Fruit fly (Drosophila melanogaster) whole organism, embryonic: ENCODE data around the gene htl.

Source experiments
- Atf3 ChIP-seq: fragments of 200-800 bp; sonication (Bioruptor generic); optimal IDR thresholded peaks from 3 replicates; lab custom pipeline; 2016; ENCODE audit warnings: missing biosample characterization, missing genetic modification characterization
- Bdp1 ChIP-seq: fragments of 200-800 bp; sonication (Bioruptor generic); optimal IDR thresholded peaks from 3 replicates; lab custom pipeline; 2016; ENCODE audit warnings: missing biosample characterization, missing genetic modification characterization
- CG10147 ChIP-seq: fragments of 200-800 bp; sonication (Bioruptor generic); optimal IDR thresholded peaks from 2 replicates; lab custom pipeline; 2019; ENCODE audit warnings: missing biosample characterization, mild to moderate bottlenecking, missing genetic modification characterization, moderate library complexity
- CG10959 ChIP-seq: fragments of 200-800 bp; sonication (Bioruptor generic); IDR thresholded peaks from 2 replicates; pipeline ENCODE4 v1.3.6; 2022; ENCODE audit warnings: missing biosample characterization, missing genetic modification characterization
- CG12299 ChIP-seq: fragments of 200-800 bp; sonication (Bioruptor generic); optimal IDR thresholded peaks from 2 replicates; lab custom pipeline; 2018; ENCODE audit warnings: missing biosample characterization, mild to moderate bottlenecking, missing genetic modification characterization
- CG12391 ChIP-seq: fragments of 200-800 bp; sonication (Bioruptor generic); optimal IDR thresholded peaks from 3 replicates; lab custom pipeline; 2018; ENCODE audit warnings: missing biosample characterization, mild to moderate bottlenecking, missing genetic modification characterization, moderate library complexity
- CG13287 ChIP-seq: fragments of 200-800 bp; sonication (Bioruptor generic); IDR thresholded peaks from 2 replicates; pipeline ENCODE4 v1.3.6; 2022; ENCODE audit warnings: missing biosample characterization, missing genetic modification characterization; ENCODE audit not compliant: partially characterized antibody
- CG15073 ChIP-seq: fragments of 200-800 bp; sonication (Bioruptor generic); optimal IDR thresholded peaks from 2 replicates; lab custom pipeline; 2016; ENCODE audit warnings: missing biosample characterization, missing genetic modification characterization
- CG15696 ChIP-seq: fragments of 200-800 bp; sonication (Bioruptor generic); optimal IDR thresholded peaks from 2 replicates; lab custom pipeline; 2019; ENCODE audit warnings: missing biosample characterization, mild to moderate bottlenecking, missing genetic modification characterization, moderate library complexity
- CG1603 ChIP-seq: fragments of 200-800 bp; sonication (Bioruptor generic); optimal IDR thresholded peaks from 2 replicates; lab custom pipeline; 2019; ENCODE audit warnings: missing biosample characterization, mild to moderate bottlenecking, missing genetic modification characterization, moderate library complexity
- CG17612 ChIP-seq: fragments of 200-800 bp; sonication (Bioruptor generic); IDR thresholded peaks from 2 replicates; pipeline ENCODE4 v1.3.6; 2022; ENCODE audit warnings: missing biosample characterization, missing genetic modification characterization
- CG2678 ChIP-seq: fragments of 200-800 bp; sonication (Bioruptor generic); optimal IDR thresholded peaks from 3 replicates; lab custom pipeline; 2019; ENCODE audit warnings: missing biosample characterization, mild to moderate bottlenecking, missing genetic modification characterization, moderate library complexity
- CG2875 ChIP-seq: fragments of 200-800 bp; sonication (Bioruptor generic); optimal IDR thresholded peaks from 2 replicates; lab custom pipeline; 2017; ENCODE audit warnings: missing biosample characterization, mild to moderate bottlenecking, missing genetic modification characterization, missing genetic modification reagents
- CG30431 ChIP-seq: fragments of 200-800 bp; sonication (Bioruptor generic); optimal IDR thresholded peaks from 2 replicates; lab custom pipeline; 2017; ENCODE audit warnings: missing biosample characterization, missing genetic modification characterization
- CG3163 ChIP-seq: fragments of 200-800 bp; sonication (Bioruptor generic); optimal IDR thresholded peaks from 3 replicates; lab custom pipeline; 2016; ENCODE audit warnings: missing biosample characterization, missing genetic modification characterization
- CG3281 ChIP-seq: fragments of 200-800 bp; sonication (Bioruptor generic); optimal IDR thresholded peaks from 3 replicates; lab custom pipeline; 2017; ENCODE audit warnings: missing biosample characterization, mild to moderate bottlenecking, missing genetic modification characterization
- CG5245 ChIP-seq: fragments of 200-800 bp; sonication (Bioruptor generic); optimal IDR thresholded peaks from 3 replicates; lab custom pipeline; 2016; ENCODE audit warnings: missing biosample characterization, missing genetic modification characterization
- CG6765 ChIP-seq: fragments of 200-800 bp; sonication (Bioruptor generic); optimal IDR thresholded peaks from 3 replicates; lab custom pipeline; 2017; ENCODE audit warnings: missing biosample characterization, mild to moderate bottlenecking, missing genetic modification characterization
- CG6854 ChIP-seq: fragments of 200-800 bp; sonication (Bioruptor generic); optimal IDR thresholded peaks from 3 replicates; lab custom pipeline; 2017; ENCODE audit warnings: missing biosample characterization, mild to moderate bottlenecking, missing genetic modification characterization
- CG7786 ChIP-seq: fragments of 200-800 bp; sonication (Bioruptor generic); optimal IDR thresholded peaks from 2 replicates; lab custom pipeline; 2016; ENCODE audit warnings: missing biosample characterization, missing genetic modification characterization
- CG9437 ChIP-seq: fragments of 200-800 bp; sonication (Bioruptor generic); optimal IDR thresholded peaks from 2 replicates; lab custom pipeline; 2018; ENCODE audit warnings: missing biosample characterization, mild to moderate bottlenecking, missing genetic modification characterization
- CG9876 ChIP-seq: fragments of 200-800 bp; sonication (Bioruptor generic); optimal IDR thresholded peaks from 2 replicates; lab custom pipeline; 2016; ENCODE audit warnings: missing biosample characterization, missing genetic modification characterization
- ERR ChIP-seq: fragments of 200-800 bp; sonication (Bioruptor generic); optimal IDR thresholded peaks from 2 replicates; lab custom pipeline; 2016; ENCODE audit warnings: missing biosample characterization, missing genetic modification characterization
- Gsc ChIP-seq: fragments of 200-800 bp; sonication (Bioruptor generic); IDR thresholded peaks from 2 replicates; pipeline ENCODE4 v1.3.6; 2022; ENCODE audit warnings: missing biosample characterization, missing genetic modification characterization
- H2.0 ChIP-seq: fragments of 200-800 bp; sonication (Bioruptor generic); IDR thresholded peaks from 2 replicates; pipeline ENCODE4 v1.3.6; 2022; ENCODE audit warnings: missing biosample characterization, missing genetic modification characterization
- Hey ChIP-seq: fragments of 200-800 bp; sonication (Bioruptor generic); optimal IDR thresholded peaks from 3 replicates; lab custom pipeline; 2018; ENCODE audit warnings: missing biosample characterization, mild to moderate bottlenecking, missing genetic modification characterization
- Hr78 ChIP-seq, 2 experiments: fragments of 200-800 bp in 1 of 2; fragments of >200 bp in 1 of 2; sonication (Bioruptor generic) in 1 of 2; optimal IDR thresholded peaks; 2 replicates each; lab custom pipeline; 2017 to 2019; ENCODE audit warnings: missing biosample characterization in 2 of 2, missing genetic modification characterization in 2 of 2, mild to moderate bottlenecking in 1 of 2, moderate library complexity in 1 of 2
- Jarid2 ChIP-seq: fragments of 200-800 bp; sonication (Bioruptor generic); optimal IDR thresholded peaks from 3 replicates; lab custom pipeline; 2017; ENCODE audit warnings: mild to moderate bottlenecking, missing biosample characterization, missing genetic modification reagents, missing genetic modification characterization
- Sox100B ChIP-seq: fragments of 200-800 bp; sonication (Bioruptor generic); optimal IDR thresholded peaks from 3 replicates; lab custom pipeline; 2018; ENCODE audit warnings: missing biosample characterization, mild to moderate bottlenecking, missing genetic modification characterization
- Sry-β ChIP-seq: fragments of 200-800 bp; sonication (Bioruptor generic); optimal IDR thresholded peaks from 2 replicates; lab custom pipeline; 2018; ENCODE audit warnings: missing biosample characterization, mild to moderate bottlenecking, missing genetic modification characterization, moderate library complexity
- Taf1 ChIP-seq: fragments of 200-800 bp; sonication (Bioruptor generic); IDR thresholded peaks from 2 replicates; pipeline ENCODE4 v1.3.6; 2022; ENCODE audit warnings: missing biosample characterization, missing genetic modification characterization
- Xrp1 ChIP-seq: fragments of 200-800 bp; sonication (Bioruptor generic); IDR thresholded peaks from 2 replicates; pipeline ENCODE4 v1.3.6; 2022; ENCODE audit warnings: missing biosample characterization, missing genetic modification characterization
- ap ChIP-seq: fragments of 200-800 bp; sonication (Bioruptor generic); IDR thresholded peaks from 2 replicates; pipeline ENCODE4 v1.3.6; 2022; ENCODE audit warnings: missing biosample characterization, missing genetic modification characterization
- ato ChIP-seq: fragments of 200-800 bp; sonication (Bioruptor generic); IDR thresholded peaks from 2 replicates; pipeline ENCODE4 v1.3.6; 2022; ENCODE audit warnings: missing biosample characterization, missing genetic modification characterization; ENCODE audit not compliant: partially characterized antibody
- bbx ChIP-seq: fragments of 200-800 bp; sonication (Bioruptor generic); IDR thresholded peaks from 2 replicates; pipeline ENCODE4 v1.3.6; 2022; ENCODE audit warnings: missing biosample characterization, missing genetic modification characterization; ENCODE audit not compliant: partially characterized antibody
- bowl ChIP-seq: fragments of 200-800 bp; sonication (Bioruptor generic); IDR thresholded peaks from 2 replicates; pipeline ENCODE4 v1.3.6; 2022; ENCODE audit warnings: missing biosample characterization, missing genetic modification characterization
- danr ChIP-seq: fragments of 200-800 bp; sonication (Bioruptor generic); IDR thresholded peaks from 2 replicates; pipeline ENCODE4 v1.3.6; 2022; ENCODE audit warnings: missing biosample characterization, missing genetic modification characterization
- gem ChIP-seq: fragments of 200-800 bp; sonication (Bioruptor generic); optimal IDR thresholded peaks from 2 replicates; lab custom pipeline; 2019; ENCODE audit warnings: missing biosample characterization, mild to moderate bottlenecking, missing genetic modification characterization, moderate library complexity
- luna ChIP-seq: fragments of 200-800 bp; sonication (Bioruptor generic); optimal IDR thresholded peaks from 2 replicates; lab custom pipeline; 2016; ENCODE audit warnings: missing biosample characterization, missing genetic modification characterization
- maf-S ChIP-seq: fragments of 200-800 bp; sonication (Bioruptor generic); optimal IDR thresholded peaks from 2 replicates; lab custom pipeline; 2016; ENCODE audit warnings: missing biosample characterization, missing genetic modification characterization
- pan ChIP-seq, 4 experiments: fragments of >200 bp in 3 of 4; fragments of 200-800 bp in 1 of 4; sonication (Bioruptor generic) in 1 of 4; optimal IDR thresholded peaks in 3 of 4; IDR thresholded peaks in 1 of 4; 2 replicates each; pipeline versions ENCODE4 v1.3.6 to Lab custom; 2017 to 2022; ENCODE audit warnings: missing biosample characterization in 2 of 4, missing genetic modification characterization in 2 of 4, mixed read lengths in 1 of 4
- pb ChIP-seq: fragments of 200-800 bp; sonication (Bioruptor generic); optimal IDR thresholded peaks from 3 replicates; lab custom pipeline; 2016; ENCODE audit warnings: missing biosample characterization, missing genetic modification characterization
- sc ChIP-seq, 3 experiments: fragments of >200 bp in 2 of 3; fragments of 200-800 bp in 1 of 3; sonication (Bioruptor generic) in 1 of 3; optimal IDR thresholded peaks; 2 replicates in 2 of 3; 3 replicates in 1 of 3; lab custom pipeline; 2017; ENCODE audit warnings: mild to moderate bottlenecking in 1 of 3, missing biosample characterization in 1 of 3, missing genetic modification characterization in 1 of 3, missing genetic modification reagents in 1 of 3
- shn ChIP-seq: fragments of 200-800 bp; sonication (Bioruptor generic); optimal IDR thresholded peaks from 3 replicates; lab custom pipeline; 2016; ENCODE audit warnings: missing biosample characterization, missing genetic modification characterization
- tll ChIP-seq, 2 experiments: fragments of 200-800 bp in 1 of 2; fragments of >200 bp in 1 of 2; sonication (Bioruptor generic) in 1 of 2; optimal IDR thresholded peaks; 2 replicates each; lab custom pipeline; 2017 to 2019; ENCODE audit warnings: missing biosample characterization in 2 of 2, missing genetic modification characterization in 2 of 2, mild to moderate bottlenecking in 1 of 2, moderate library complexity in 1 of 2
- ttk ChIP-seq: fragments of 200-800 bp; sonication (Bioruptor generic); IDR thresholded peaks from 2 replicates; pipeline ENCODE4 v2.1.2; 2022; ENCODE audit warnings: missing biosample characterization, missing genetic modification characterization
- tx ChIP-seq: fragments of 200-800 bp; sonication (Bioruptor generic); optimal IDR thresholded peaks from 2 replicates; lab custom pipeline; 2016; ENCODE audit warnings: missing biosample characterization, missing genetic modification characterization
- zen ChIP-seq: fragments of 200-800 bp; sonication (Bioruptor generic); optimal IDR thresholded peaks from 3 replicates; lab custom pipeline; 2018; ENCODE audit warnings: missing biosample characterization, mild to moderate bottlenecking, missing genetic modification characterization, moderate library complexity
- zfh1 ChIP-seq: fragments of 200-800 bp; sonication (Bioruptor generic); IDR thresholded peaks from 3 replicates; pipeline ENCODE4 v1.3.6; 2022; ENCODE audit warnings: missing biosample characterization, missing genetic modification characterization

htl gene

dm6 chr3R:18021261-18021679 lies 31.5 kb downstream of the htl start, which contains the start of gene CG7785 (continued):
- peak; percentile 29 for TF ChIP-seq shn
- TF ChIP-seq CG6765 = no peak
- TF ChIP-seq bowl (GFP tag; lab: Robert Waterston, UW) = no peak
- TF ChIP-seq CG15696 (tag; lab: Kevin White, UChicago) = peak; percentile 72
- peak; percentile 16; the same call in 1 of the 2 replicates for TF ChIP-seq H2.0 (GFP tag; lab: Robert Waterston, UW)
- TF ChIP-seq luna (GFP tag; lab: Kevin White, UChicago) = no peak
- 0 out of 2 replicates have a peak, but pooled peaks have one; percentile 9 for TF ChIP-seq danr
- TF ChIP-seq Atf3 (GFP tag; lab: Kevin White, UChicago) = peak; percentile 5
- peak; percentile 41 for TF ChIP-seq CG5245 (GFP tag; lab: Kevin White, UChicago)
- TF ChIP-seq CG17612 (GFP tag; lab: Robert Waterston, UW) = no peak
- peak; percentile 7; the same call in 1 of the 2 replicates for TF ChIP-seq CG13287 (GFP tag; lab: Robert Waterston, UW)
- TF ChIP-seq Sox100B (GFP tag; lab: Kevin White, UChicago) = peak; percentile 47
- TF ChIP-seq Hr78 (GFP tag; optimal IDR thresholded peaks at IDR 0.05; lab: Kevin White, UChicago) = no peak
- no peak for TF ChIP-seq CG6854 (GFP tag; lab: Kevin White, UChicago)
- peak; percentile 70 for TF ChIP-seq gem
- TF ChIP-seq CG1603 (tag; lab: Kevin White, UChicago) = peak; percentile 33
- no peak for TF ChIP-seq tll (GFP tag; optimal IDR thresholded peaks at IDR 0.05; lab: Kevin White, UChicago)
- no peak for TF ChIP-seq Taf1 (GFP tag; lab: Robert Waterston, UW)
- TF ChIP-seq Gsc (GFP tag; lab: Robert Waterston, UW) = no peak
- TF ChIP-seq CG7786 = peak; percentile 9
- no peak for TF ChIP-seq ttk (GFP tag; lab: Robert Waterston, UW)
- no peak for TF ChIP-seq Xrp1 (GFP tag; lab: Robert Waterston, UW)
- TF ChIP-seq ap = no peak
- TF ChIP-seq CG2678 = peak; percentile 52
- no peak for TF ChIP-seq Hey
- TF ChIP-seq CG3163 (GFP tag; lab: Kevin White, UChicago) = peak; percentile 21
- TF ChIP-seq bbx (GFP tag; lab: Robert Waterston, UW) = 0 out of 2 replicates have a peak, but pooled peaks have one; percentile 22
- peak; percentile 2 for TF ChIP-seq CG9437 (GFP tag; lab: Kevin White, UChicago)
- no peak for TF ChIP-seq sc (optimal IDR thresholded peaks at IDR 0.05; lab: Kevin White, UChicago)
- peak; percentile 39 for TF ChIP-seq sc (GFP tag; optimal IDR thresholded peaks at IDR 0.05; lab: Kevin White, UChicago)
- no peak for TF ChIP-seq CG30431 (GFP tag; lab: Kevin White, UChicago)
- TF ChIP-seq CG10147 (GFP tag; lab: Kevin White, UChicago) = peak; percentile 62
- TF ChIP-seq ato (GFP tag; lab: Robert Waterston, UW) = no peak
- peak; percentile 49 for TF ChIP-seq CG12391
- no peak for TF ChIP-seq CG12299 (tag; lab: Kevin White, UChicago)
- TF ChIP-seq Jarid2 (GFP tag; lab: Kevin White, UChicago) = peak; percentile 22
- TF ChIP-seq ERR = no peak
- no peak for TF ChIP-seq pan (optimal IDR thresholded peaks at IDR 0.05; lab: Kevin White, UChicago)
- TF ChIP-seq pan (GFP tag; optimal IDR thresholded peaks at IDR 0.05 in 1 of 2, IDR thresholded peaks at IDR 0.05 in 1 of 2) = no peak
- TF ChIP-seq maf-S = peak; percentile 42
- no peak for TF ChIP-seq tx (GFP tag; lab: Kevin White, UChicago)
- TF ChIP-seq CG9876 (GFP tag; lab: Kevin White, UChicago) = peak; percentile 56
- TF ChIP-seq Bdp1 (GFP tag; lab: Kevin White, UChicago) = peak; percentile 28
- no peak for TF ChIP-seq CG10959 (GFP tag; lab: Robert Waterston, UW)
- no peak for TF ChIP-seq CG3281 (GFP tag; lab: Kevin White, UChicago)
- no peak for TF ChIP-seq CG15073 (GFP tag; lab: Kevin White, UChicago)
- TF ChIP-seq pb (GFP tag; lab: Kevin White, UChicago) = peak; percentile 21
- no peak for TF ChIP-seq Sry-β (GFP tag; lab: Kevin White, UChicago)
- peak; percentile 8 for TF ChIP-seq CG2875
- peak; percentile 40; the same call in 1 of the 3 replicates for TF ChIP-seq zfh1
- peak; percentile 70 for TF ChIP-seq zen (tag; lab: Kevin White, UChicago)
